Worm (Caenorhabditis elegans) whole organism, dauer: ENCODE results near the gene ram-2.

Source experiments
- unc-62 ChIP-seq: sonication (generic microtip); optimal IDR thresholded peaks from 2 replicates; lab custom pipeline; 2017; ENCODE audit warnings: missing biosample characterization, missing genetic modification reagents, missing genetic modification characterization

ram-2 gene

ce11 chrII:10989180-10989579 is 27.5 kb downstream of the ram-2 start:
- no peak for TF ChIP-seq unc-62 (GFP tag; lab: Kevin White, UChicago)

ce11 chrII:10988575-10988974 is 28.1 kb downstream of the ram-2 start:
- TF ChIP-seq unc-62 (GFP tag; lab: Kevin White, UChicago) = no peak

ce11 chrII:10986461-10987090 is 30.1 kb downstream of the ram-2 start:
- no peak for TF ChIP-seq unc-62 (GFP tag; lab: Kevin White, UChicago)

ce11 chrII:10982017-10982416 is 34.7 kb downstream of the ram-2 start:
- no peak for TF ChIP-seq unc-62 (GFP tag; lab: Kevin White, UChicago)

ce11 chrII:10975239-10975638 is 41.4 kb downstream of the ram-2 start, which contains the start of gene ptp-3:
Gene ptp-3 (plus strand): TSS chrII:10975539.
- TF ChIP-seq unc-62 (GFP tag; lab: Kevin White, UChicago) = no peak

ce11 chrII:10971677-10972076 is 45.0 kb downstream of the ram-2 start:
- TF ChIP-seq unc-62 (GFP tag; lab: Kevin White, UChicago) = no peak

- TF ChIP-seq unc-62 (GFP tag; lab: Kevin White, UChicago) = no peak
Observed at ce11 chrII:10970625-10971024, 46.1 kb downstream of the ram-2 start.
